Fruit fly (Drosophila melanogaster) whole organism, prepupa: ENCODE data around the gene CG32037.

Experiments used
- Blimp-1 ChIP-seq: fragments of 200-800 bp; sonication (Bioruptor generic); optimal IDR thresholded peaks from 3 replicates; lab custom pipeline; 2017; ENCODE audit warnings: missing biosample characterization, missing genetic modification characterization, mild to moderate bottlenecking, moderate library complexity, missing genetic modification reagents
- CG10631 ChIP-seq: fragments of 200-800 bp; sonication (Bioruptor generic); optimal IDR thresholded peaks from 2 replicates; lab custom pipeline; 2016; ENCODE audit warnings: missing biosample characterization, missing genetic modification characterization
- CG10669 ChIP-seq: fragments of 200-800 bp; sonication (Bioruptor generic); optimal IDR thresholded peaks from 3 replicates; lab custom pipeline; 2018; ENCODE audit warnings: missing biosample characterization, mild to moderate bottlenecking, missing genetic modification characterization, moderate library complexity
- CG11294 ChIP-seq: fragments of 200-800 bp; sonication (Bioruptor generic); IDR thresholded peaks from 2 replicates; pipeline ENCODE4 v1.3.6; 2022; ENCODE audit warnings: missing biosample characterization, missing genetic modification characterization
- CG11762 ChIP-seq: fragments of 200-800 bp; sonication (Bioruptor generic); optimal IDR thresholded peaks from 3 replicates; lab custom pipeline; 2016; ENCODE audit warnings: missing biosample characterization, missing genetic modification characterization; ENCODE audit not compliant: insufficient read depth
- CG11902 ChIP-seq: fragments of 200-800 bp; sonication (Bioruptor generic); optimal IDR thresholded peaks from 3 replicates; lab custom pipeline; 2016; ENCODE audit warnings: missing biosample characterization, missing genetic modification characterization
- CG15336 ChIP-seq: fragments of 200-800 bp; sonication (Bioruptor generic); IDR thresholded peaks from 2 replicates; pipeline ENCODE4 v1.3.6; 2022; ENCODE audit warnings: missing biosample characterization, missing genetic modification characterization
- CG16779 ChIP-seq: fragments of 200-800 bp; sonication (Bioruptor generic); optimal IDR thresholded peaks from 3 replicates; lab custom pipeline; 2017; ENCODE audit warnings: missing biosample characterization, mild to moderate bottlenecking, missing genetic modification characterization
- CG31627 ChIP-seq: fragments of 200-800 bp; sonication (Bioruptor generic); optimal IDR thresholded peaks from 3 replicates; lab custom pipeline; 2016; ENCODE audit warnings: missing biosample characterization, missing genetic modification characterization
- CG32006 ChIP-seq: fragments of 200-800 bp; sonication (Bioruptor generic); optimal IDR thresholded peaks from 3 replicates; lab custom pipeline; 2017; ENCODE audit warnings: missing biosample characterization, mild to moderate bottlenecking, missing genetic modification characterization
- CG6163 ChIP-seq: fragments of 200-800 bp; sonication (Bioruptor generic); IDR thresholded peaks from 3 replicates; pipeline ENCODE4 v1.3.6; 2022; ENCODE audit warnings: missing biosample characterization, missing genetic modification characterization
- CG6276 ChIP-seq: fragments of 200-800 bp; sonication (Bioruptor generic); optimal IDR thresholded peaks from 2 replicates; lab custom pipeline; 2017; ENCODE audit warnings: missing biosample characterization, mild to moderate bottlenecking, missing genetic modification characterization
- CG6792 ChIP-seq: fragments of 200-800 bp; sonication (Bioruptor generic); optimal IDR thresholded peaks from 3 replicates; lab custom pipeline; 2016; ENCODE audit warnings: missing biosample characterization, missing genetic modification characterization
- CG6808 ChIP-seq: fragments of 200-800 bp; sonication (Bioruptor generic); optimal IDR thresholded peaks from 3 replicates; lab custom pipeline; 2017; ENCODE audit warnings: missing biosample characterization, missing genetic modification characterization, mild to moderate bottlenecking, moderate library complexity, missing genetic modification reagents
- CG7368 ChIP-seq: fragments of 200-800 bp; sonication (Bioruptor generic); optimal IDR thresholded peaks from 3 replicates; lab custom pipeline; 2016; ENCODE audit warnings: missing biosample characterization, missing genetic modification characterization
- CG8119 ChIP-seq: fragments of 200-800 bp; sonication (Bioruptor generic); IDR thresholded peaks from 3 replicates; pipeline ENCODE4 v1.3.6; 2022; ENCODE audit warnings: missing biosample characterization, missing genetic modification characterization
- Eip78C ChIP-seq: fragments of 200-800 bp; sonication (Bioruptor generic); peaks from one replicate; lab custom pipeline; 2016; ENCODE audit warnings: missing biosample characterization, missing genetic modification characterization
- Eip93F ChIP-seq: fragments of 200-800 bp; sonication (Bioruptor generic); optimal IDR thresholded peaks from 2 replicates; lab custom pipeline; 2016; ENCODE audit warnings: missing biosample characterization, mild to moderate bottlenecking, missing genetic modification characterization
- Ets21C ChIP-seq: fragments of 200-800 bp; sonication (Bioruptor generic); optimal IDR thresholded peaks from 3 replicates; lab custom pipeline; 2016; ENCODE audit warnings: missing biosample characterization, missing genetic modification characterization
- Ets96B ChIP-seq: fragments of 200-800 bp; optimal IDR thresholded peaks from 2 replicates; lab custom pipeline; 2019; ENCODE audit warnings: missing biosample characterization, mild to moderate bottlenecking, missing genetic modification characterization, moderate library complexity
- Gug ChIP-seq: fragments of 200-800 bp; sonication (Bioruptor generic); IDR thresholded peaks from 2 replicates; pipeline ENCODE4 v1.3.6; 2022; ENCODE audit warnings: missing biosample characterization, missing genetic modification characterization
- Hr38 ChIP-seq: sonication (Bioruptor generic); optimal IDR thresholded peaks from 2 replicates; lab custom pipeline; 2016; ENCODE audit warnings: missing biosample characterization, missing genetic modification characterization
- Hr39 ChIP-seq: fragments of 200-800 bp; sonication (Bioruptor generic); optimal IDR thresholded peaks from 2 replicates; lab custom pipeline; 2016; ENCODE audit warnings: missing biosample characterization, missing genetic modification characterization
- Hr4 ChIP-seq: fragments of 200-800 bp; sonication (Bioruptor generic); optimal IDR thresholded peaks from 3 replicates; lab custom pipeline; 2016; ENCODE audit warnings: missing biosample characterization, missing genetic modification characterization
- Lpt ChIP-seq: fragments of 200-800 bp; sonication (Bioruptor generic); optimal IDR thresholded peaks from 3 replicates; lab custom pipeline; 2016; ENCODE audit warnings: missing biosample characterization, missing genetic modification characterization
- Met ChIP-seq: fragments of 200-800 bp; sonication (Bioruptor generic); optimal IDR thresholded peaks from 3 replicates; lab custom pipeline; 2016; ENCODE audit warnings: missing biosample characterization, missing genetic modification characterization
- achi ChIP-seq: fragments of 200-800 bp; sonication (Bioruptor generic); optimal IDR thresholded peaks from 3 replicates; lab custom pipeline; 2016; ENCODE audit warnings: missing biosample characterization, missing genetic modification characterization
- acj6 ChIP-seq: fragments of 200-800 bp; sonication (Bioruptor generic); optimal IDR thresholded peaks from 3 replicates; lab custom pipeline; 2016; ENCODE audit warnings: missing biosample characterization, missing genetic modification characterization
- eg ChIP-seq: fragments of 200-800 bp; sonication (Bioruptor generic); IDR thresholded peaks from 3 replicates; pipeline ENCODE4 v1.3.6; 2022; ENCODE audit warnings: missing biosample characterization, missing genetic modification characterization
- esn ChIP-seq: fragments of 200-800 bp; sonication (Bioruptor generic); optimal IDR thresholded peaks from 2 replicates; lab custom pipeline; 2016; ENCODE audit warnings: missing biosample characterization, mild to moderate bottlenecking, missing genetic modification characterization, moderate library complexity
- fd59A ChIP-seq: fragments of 200-800 bp; sonication (Bioruptor generic); optimal IDR thresholded peaks from 2 replicates; lab custom pipeline; 2017; ENCODE audit warnings: missing biosample characterization, mild to moderate bottlenecking, missing genetic modification characterization, missing genetic modification reagents
- fd85E ChIP-seq: fragments of 200-800 bp; sonication (Bioruptor generic); optimal IDR thresholded peaks from 3 replicates; lab custom pipeline; 2016; ENCODE audit warnings: missing biosample characterization, missing genetic modification characterization
- fkh ChIP-seq: fragments of 200-800 bp; sonication (Bioruptor generic); optimal IDR thresholded peaks from 3 replicates; lab custom pipeline; 2017; ENCODE audit warnings: missing biosample characterization, mild to moderate bottlenecking, missing genetic modification characterization, moderate library complexity
- lz ChIP-seq: fragments of 200-800 bp; sonication (Bioruptor generic); optimal IDR thresholded peaks from 3 replicates; lab custom pipeline; 2016; ENCODE audit warnings: missing biosample characterization, missing genetic modification characterization
- net ChIP-seq: fragments of 200-800 bp; sonication (Bioruptor generic); optimal IDR thresholded peaks from 3 replicates; lab custom pipeline; 2016; ENCODE audit warnings: missing biosample characterization, missing genetic modification characterization
- ss ChIP-seq, 2 experiments: fragments of 200-800 bp; sonication (Bioruptor generic); optimal IDR thresholded peaks; 2 replicates in 1 of 2; 3 replicates in 1 of 2; lab custom pipeline; 2017 to 2018; ENCODE audit warnings: mild to moderate bottlenecking in 2 of 2, missing biosample characterization in 2 of 2, missing genetic modification characterization in 2 of 2, moderate library complexity in 1 of 2
- topi ChIP-seq: fragments of 200-800 bp; sonication (Bioruptor generic); optimal IDR thresholded peaks from 3 replicates; lab custom pipeline; 2016; ENCODE audit warnings: missing biosample characterization, missing genetic modification characterization
- vri ChIP-seq: fragments of 200-800 bp; sonication (Bioruptor generic); optimal IDR thresholded peaks from 3 replicates; lab custom pipeline; 2016; ENCODE audit warnings: missing biosample characterization, mild to moderate bottlenecking, missing genetic modification characterization

CG32037 gene

dm6 chr3L:9497249-9497648, 5.2 kb upstream of the CG32037 start:
- TF ChIP-seq achi (GFP tag; lab: Kevin White, UChicago) = no peak
- no peak for TF ChIP-seq Ets96B (tag; lab: Kevin White, UChicago)

dm6 chr3L:9491331-9491730, 684 bp downstream of the CG32037 start:
- TF ChIP-seq CG32006 (GFP tag; lab: Kevin White, UChicago) (no peak), CG6808 (GFP tag; lab: Kevin White, UChicago) (no peak), CG16779 (tag; lab: Kevin White, UChicago) (no peak), CG31627 (GFP tag; lab: Kevin White, UChicago) (no peak), CG11294 (GFP tag; lab: Robert Waterston, UW) (no peak), vri (no peak), Hr39 (GFP tag; lab: Kevin White, UChicago) (no peak), topi (GFP tag; lab: Kevin White, UChicago) (no peak), CG10631 (no peak), esn (GFP tag; lab: Kevin White, UChicago) (no peak), CG11902 (GFP tag; lab: Kevin White, UChicago) (no peak), CG6792 (GFP tag; lab: Kevin White, UChicago) (no peak), Eip93F (no peak), CG6276 (GFP tag; lab: Kevin White, UChicago) (no peak)

- TF ChIP-seq CG6163 (GFP tag; lab: Robert Waterston, UW) (no peak), CG11902 (GFP tag; lab: Kevin White, UChicago) (no peak), CG7368 (GFP tag; lab: Kevin White, UChicago) (no peak), lz (GFP tag; lab: Kevin White, UChicago) (no peak), Hr38 (GFP tag; lab: Kevin White, UChicago) (no peak), CG16779 (tag; lab: Kevin White, UChicago) (no peak), topi (GFP tag; lab: Kevin White, UChicago) (no peak), CG15336 (no peak), fd59A (GFP tag; lab: Kevin White, UChicago) (no peak), CG31627 (GFP tag; lab: Kevin White, UChicago) (no peak)
Measured at dm6 chr3L:9490432-9490831, 1.6 kb downstream of the CG32037 start.

DNA sequence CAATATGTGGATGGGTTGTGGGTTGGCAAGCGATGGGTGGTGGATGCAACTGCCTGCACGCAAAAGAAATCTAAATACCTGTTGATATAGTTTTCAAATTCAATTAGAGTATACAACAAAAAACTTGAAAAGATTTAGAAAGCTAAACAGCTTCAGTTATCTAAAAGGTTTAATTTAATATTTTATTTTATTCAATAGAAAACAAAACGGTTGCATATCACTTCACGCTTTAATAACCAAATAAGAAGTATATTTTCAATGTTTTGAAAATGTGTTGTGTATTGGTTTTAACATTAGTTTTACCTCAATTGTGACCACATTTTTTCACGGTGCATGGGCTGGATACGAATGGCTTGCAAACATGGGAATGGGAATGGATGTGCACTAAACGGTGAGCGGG, 2.4 kb downstream of the CG32037 start:
- TF ChIP-seq acj6 (GFP tag; lab: Kevin White, UChicago) (no peak), Met (GFP tag; lab: Kevin White, UChicago) (no peak), Gug (GFP tag; lab: Robert Waterston, UW) (no peak), Hr38 (GFP tag; lab: Kevin White, UChicago) (no peak), ss (GFP tag; optimal IDR thresholded peaks at IDR 0.05; lab: Kevin White, UChicago) (no peak), eg (no peak), esn (GFP tag; lab: Kevin White, UChicago) (no peak), Ets21C (GFP tag; lab: Kevin White, UChicago) (no peak), Eip78C (GFP tag; lab: Kevin White, UChicago) (peak; percentile 70), Eip93F (no peak), CG6808 (GFP tag; lab: Kevin White, UChicago) (no peak), net (GFP tag; lab: Kevin White, UChicago) (no peak), fkh (GFP tag; lab: Kevin White, UChicago) (no peak), CG10669 (no peak), CG8119 (GFP tag; lab: Robert Waterston, UW) (peak; percentile 60; the same call in 2 of the 3 replicates), CG15336 (peak; percentile 47; the same call in 1 of the 2 replicates), Hr4 (GFP tag; lab: Kevin White, UChicago) (peak; percentile 58), CG6276 (GFP tag; lab: Kevin White, UChicago) (no peak), fd85E (GFP tag; lab: Kevin White, UChicago) (no peak), Blimp-1 (GFP tag; lab: Kevin White, UChicago) (no peak), achi (GFP tag; lab: Kevin White, UChicago) (no peak), CG11762 (GFP tag; lab: Kevin White, UChicago) (no peak), Lpt (GFP tag; lab: Kevin White, UChicago) (peak; percentile 28)
- TF ChIP-seq, all 60 proteins: peak for 5
